Worm (Caenorhabditis elegans) whole organism, young adult: ENCODE measurements around the gene miga-1.

ENCODE experiments used
- B0261.1 ChIP-seq: sonication (generic microtip); optimal IDR thresholded peaks from 2 replicates; lab custom pipeline; 2016; ENCODE audit warnings: mild to moderate bottlenecking, missing genetic modification characterization, moderate library complexity, missing compliant biosample characterization
- T26A5.8 ChIP-seq: sonication (generic microtip); optimal IDR thresholded peaks from 2 replicates; lab custom pipeline; 2016; ENCODE audit warnings: missing genetic modification characterization, missing compliant biosample characterization
- Y79H2A.3 ChIP-seq: fragments of 200-800 bp; sonication (Bioruptor generic); conservative IDR thresholded peaks from 2 replicates; pipeline ENCODE4 v1.3.6; 2022; ENCODE audit warnings: missing genetic modification reagents, missing genetic modification characterization, missing compliant biosample characterization
- aptf-2 ChIP-seq: fragments of 200-800 bp; sonication (Bioruptor generic); conservative IDR thresholded peaks from 2 replicates; pipeline ENCODE4 v1.3.6; 2022; ENCODE audit warnings: missing genetic modification reagents, missing genetic modification characterization, missing compliant biosample characterization
- attf-3 ChIP-seq: fragments of 200-800 bp; sonication (Bioruptor generic); conservative IDR thresholded peaks from 2 replicates; pipeline ENCODE4 v1.3.6; 2022; ENCODE audit warnings: missing genetic modification reagents, missing genetic modification characterization, missing compliant biosample characterization
- attf-5 ChIP-seq: fragments of 200-800 bp; sonication (Bioruptor generic); optimal IDR thresholded peaks from 2 replicates; lab custom pipeline; 2018; ENCODE audit warnings: mild to moderate bottlenecking, missing genetic modification characterization, missing compliant biosample characterization
- attf-6 ChIP-seq: fragments of 200-800 bp; sonication (Bioruptor generic); IDR thresholded peaks from 2 replicates; pipeline ENCODE4 v1.3.6; 2022; ENCODE audit warnings: missing genetic modification reagents, missing genetic modification characterization, missing compliant biosample characterization
- cebp-2 ChIP-seq: fragments of 200-800 bp; sonication (Bioruptor generic); IDR thresholded peaks from 2 replicates; pipeline ENCODE4 v1.3.6; 2022; ENCODE audit warnings: missing genetic modification characterization, missing compliant biosample characterization
- ceh-100 ChIP-seq: fragments of 200-800 bp; sonication (Bioruptor generic); IDR thresholded peaks from 2 replicates; pipeline ENCODE4 v1.3.6; 2022; ENCODE audit warnings: missing genetic modification reagents, missing genetic modification characterization, missing compliant biosample characterization
- ceh-40 ChIP-seq: fragments of 200-800 bp; sonication (Bioruptor generic); IDR thresholded peaks from 2 replicates; pipeline ENCODE4 v1.3.6; 2022; ENCODE audit warnings: missing genetic modification characterization, missing compliant biosample characterization
- dpl-1 ChIP-seq: fragments of 150-350 bp; optimal IDR thresholded peaks from 2 replicates; lab custom pipeline; 2014; ENCODE audit warnings: missing biosample characterization, missing genetic modification reagents, missing genetic modification characterization
- efl-1 ChIP-seq: fragments of 150-350 bp; optimal IDR thresholded peaks from 2 replicates; lab custom pipeline; 2014; ENCODE audit warnings: missing biosample characterization, missing genetic modification reagents, missing genetic modification characterization
- egrh-3 ChIP-seq: fragments of 200-800 bp; sonication (Bioruptor generic); IDR thresholded peaks from 2 replicates; pipeline ENCODE4 v1.3.6; 2022; ENCODE audit warnings: missing genetic modification reagents, missing genetic modification characterization, missing compliant biosample characterization
- fkh-3 ChIP-seq: sonication (generic microtip); optimal IDR thresholded peaks from 2 replicates; lab custom pipeline; 2016; ENCODE audit warnings: mild to moderate bottlenecking, missing genetic modification characterization, missing compliant biosample characterization
- gei-17 ChIP-seq: fragments of 200-800 bp; sonication (Bioruptor generic); optimal IDR thresholded peaks from 2 replicates; lab custom pipeline; 2018; ENCODE audit warnings: mild to moderate bottlenecking, missing genetic modification characterization, missing compliant biosample characterization
- hmg-1.2 ChIP-seq: fragments of 200-800 bp; sonication (Bioruptor generic); IDR thresholded peaks from 2 replicates; pipeline ENCODE4 v1.3.6; 2022; ENCODE audit warnings: missing genetic modification reagents, missing genetic modification characterization, missing compliant biosample characterization
- hmg-20 ChIP-seq: fragments of 200-800 bp; sonication (Bioruptor generic); IDR thresholded peaks from 2 replicates; pipeline ENCODE4 v1.3.6; 2022; ENCODE audit warnings: missing genetic modification reagents, missing genetic modification characterization, missing compliant biosample characterization
- lag-1 ChIP-seq: fragments of 200-800 bp; sonication (Bioruptor generic); IDR thresholded peaks from 2 replicates; pipeline ENCODE4 v1.3.6; 2022; ENCODE audit warnings: missing genetic modification reagents, missing genetic modification characterization, missing compliant biosample characterization
- lin-26 ChIP-seq: fragments of 200-800 bp; sonication (Bioruptor generic); IDR thresholded peaks from 2 replicates; pipeline ENCODE4 v1.3.6; 2022; ENCODE audit warnings: missing genetic modification reagents, missing genetic modification characterization, missing compliant biosample characterization
- lin-35 ChIP-seq, 3 experiments: fragments of 150-350 bp in 2 of 3; sonication (generic microtip) in 1 of 3; optimal IDR thresholded peaks; 2 replicates each; lab custom pipeline; 2014 to 2018; ENCODE audit warnings: missing biosample characterization in 3 of 3, missing genetic modification characterization in 3 of 3, missing genetic modification reagents in 3 of 3
- madf-3 ChIP-seq: fragments of 200-800 bp; sonication (Bioruptor generic); IDR thresholded peaks from 2 replicates; pipeline ENCODE4 v1.3.6; 2022; ENCODE audit warnings: missing genetic modification reagents, missing genetic modification characterization, missing compliant biosample characterization
- madf-6 ChIP-seq: fragments of 200-800 bp; sonication (Bioruptor generic); IDR thresholded peaks from 2 replicates; pipeline ENCODE4 v1.3.6; 2022; ENCODE audit warnings: missing genetic modification reagents, missing genetic modification characterization, missing compliant biosample characterization
- mcd-1 ChIP-seq: fragments of 200-800 bp; sonication (Bioruptor generic); IDR thresholded peaks from 2 replicates; pipeline ENCODE4 v1.3.6; 2022; ENCODE audit warnings: missing genetic modification reagents, missing genetic modification characterization, missing compliant biosample characterization
- mel-28 ChIP-seq: sonication (generic microtip); optimal IDR thresholded peaks from 2 replicates; lab custom pipeline; 2016; ENCODE audit warnings: borderline replicate concordance, mild to moderate bottlenecking, missing genetic modification characterization, missing compliant biosample characterization
- mxl-1 ChIP-seq: sonication (generic microtip); optimal IDR thresholded peaks from 2 replicates; lab custom pipeline; 2016; ENCODE audit warnings: missing genetic modification characterization, missing compliant biosample characterization
- nfya-1 ChIP-seq: sonication (generic microtip); optimal IDR thresholded peaks from 2 replicates; lab custom pipeline; 2017; ENCODE audit warnings: antibody characterized with exemption, missing compliant biosample characterization, missing genetic modification characterization, borderline replicate concordance; ENCODE audit not compliant: insufficient read depth
- nfyb-1 ChIP-seq: fragments of 200-800 bp; sonication (Bioruptor generic); IDR thresholded peaks from 2 replicates; pipeline ENCODE4 v1.3.6; 2022; ENCODE audit warnings: missing genetic modification reagents, missing genetic modification characterization, missing compliant biosample characterization
- sptf-2 ChIP-seq: fragments of 200-800 bp; sonication (Bioruptor generic); optimal IDR thresholded peaks from 2 replicates; lab custom pipeline; 2018; ENCODE audit warnings: mild to moderate bottlenecking, missing genetic modification characterization, missing compliant biosample characterization
- tbp1 ChIP-seq: fragments of 200-800 bp; sonication (Bioruptor generic); optimal IDR thresholded peaks from 2 replicates; lab custom pipeline; 2018; ENCODE audit warnings: mild to moderate bottlenecking, missing genetic modification characterization, missing compliant biosample characterization
- tbx-9 ChIP-seq: sonication (generic microtip); optimal IDR thresholded peaks from 2 replicates; lab custom pipeline; 2016; ENCODE audit warnings: borderline replicate concordance, missing genetic modification characterization, inconsistent platforms, missing compliant biosample characterization
- zfh-2 ChIP-seq: fragments of 200-800 bp; sonication (Bioruptor generic); conservative IDR thresholded peaks from 2 replicates; pipeline ENCODE4 v1.3.6; 2022; ENCODE audit warnings: missing genetic modification reagents, missing genetic modification characterization, missing compliant biosample characterization
- ztf-28 ChIP-seq: fragments of 200-800 bp; sonication (Bioruptor generic); IDR thresholded peaks from 2 replicates; pipeline ENCODE4 v1.3.6; 2022; ENCODE audit warnings: missing genetic modification reagents, missing genetic modification characterization, missing compliant biosample characterization

Gene miga-1

DNA sequence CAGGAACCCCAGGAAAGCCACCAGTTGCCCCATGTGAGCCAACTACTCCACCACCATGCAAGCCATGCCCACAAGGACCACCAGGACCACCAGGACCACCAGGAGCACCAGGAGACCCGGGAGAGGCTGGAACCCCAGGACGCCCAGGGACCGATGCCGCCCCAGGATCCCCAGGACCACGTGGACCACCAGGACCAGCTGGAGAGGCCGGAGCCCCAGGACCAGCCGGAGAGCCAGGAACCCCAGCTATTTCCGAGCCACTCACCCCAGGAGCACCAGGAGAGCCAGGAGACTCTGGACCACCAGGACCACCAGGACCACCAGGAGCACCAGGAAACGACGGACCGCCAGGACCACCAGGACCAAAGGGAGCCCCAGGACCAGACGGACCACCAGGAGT is 47.2 kb downstream of the miga-1 start:
- no peak for TF ChIP-seq mxl-1 (tag; lab: Kevin White, UChicago)
- TF ChIP-seq dpl-1: no peak
- TF ChIP-seq mcd-1 (GFP tag; lab: Robert Waterston, UW): peak; percentile 52; the same call in 1 of the 2 replicates
- 0 out of 2 replicates have a peak, but pooled peaks have one; percentile 47 for TF ChIP-seq ztf-28
- TF ChIP-seq egrh-3 (GFP tag; lab: Robert Waterston, UW): peak; percentile 99
- TF ChIP-seq madf-3: no peak
- no peak for TF ChIP-seq lin-35 (GFP tag; optimal IDR thresholded peaks at IDR 0.05; lab: Kevin White, UChicago)
- TF ChIP-seq zfh-2 (GFP tag; lab: Robert Waterston, UW): peak; percentile 97

DNA sequence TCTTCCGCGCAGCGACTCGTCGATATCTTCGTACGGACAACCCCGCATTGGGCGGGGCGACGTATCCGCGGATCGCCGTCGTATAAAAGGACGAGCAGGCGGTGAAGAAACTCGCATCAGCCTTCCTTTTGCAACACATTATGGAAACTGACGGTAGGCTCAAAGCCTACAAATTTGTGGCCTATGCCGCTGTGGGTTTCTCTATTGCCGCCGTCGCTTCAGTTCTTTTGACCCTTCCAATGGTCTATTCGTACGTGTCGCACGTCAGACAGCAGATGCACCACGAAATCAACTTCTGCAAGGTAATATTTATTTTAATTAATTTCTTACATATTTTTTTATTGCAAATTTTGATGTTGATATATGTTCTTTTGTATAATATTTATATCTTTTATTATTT is 47.8 kb downstream of the miga-1 start:
- 0 out of 2 replicates have a peak, but pooled peaks have one; percentile 17 for TF ChIP-seq attf-6 (GFP tag; lab: Robert Waterston, UW)
- no peak for TF ChIP-seq tbx-9 (tag; lab: Kevin White, UChicago)
- no peak for TF ChIP-seq ceh-100 (GFP tag; lab: Robert Waterston, UW)
- TF ChIP-seq nfya-1 (tag; lab: Kevin White, UChicago): no peak
- no peak for TF ChIP-seq hmg-1.2

DNA sequence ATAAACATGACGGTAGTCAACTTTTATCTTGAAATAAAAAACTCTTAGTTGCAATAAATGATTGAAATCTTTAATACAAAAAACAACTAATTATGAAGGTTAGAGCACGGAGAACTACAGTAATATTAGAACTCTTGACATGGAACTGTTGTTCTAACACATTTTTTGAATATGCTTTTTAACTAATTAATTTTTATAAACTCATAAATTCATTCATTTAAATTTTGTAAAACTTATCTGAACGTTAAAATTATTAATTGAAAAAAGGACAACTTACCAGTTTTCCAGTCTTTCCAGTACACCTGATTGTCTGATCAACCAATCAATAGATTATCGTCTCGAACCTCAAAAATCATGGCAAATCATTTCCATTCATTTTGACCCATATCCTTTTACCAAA is 48.2 kb downstream of the miga-1 start, which contains the start of gene sqt-3:
Gene sqt-3 (plus strand): TSS at position 301 of the 400 bp plus-strand sequence.
- TF ChIP-seq madf-6 (GFP tag; lab: Robert Waterston, UW): no peak
- no peak for TF ChIP-seq attf-5 (GFP tag; lab: Kevin White, UChicago)
- no peak for TF ChIP-seq T26A5.8 (tag; lab: Kevin White, UChicago)
- no peak for TF ChIP-seq B0261.1 (tag; lab: Kevin White, UChicago)
- TF ChIP-seq aptf-2 (GFP tag; lab: Robert Waterston, UW): no peak
- no peak for TF ChIP-seq mel-28
- TF ChIP-seq tbp1 (GFP tag; lab: Kevin White, UChicago): no peak
- TF ChIP-seq gei-17: no peak
- no peak for TF ChIP-seq attf-3 (GFP tag; lab: Robert Waterston, UW)
- no peak for TF ChIP-seq hmg-20
- TF ChIP-seq sptf-2 (GFP tag; lab: Kevin White, UChicago): no peak
- TF ChIP-seq lag-1 (GFP tag; lab: Robert Waterston, UW): no peak
- no peak for TF ChIP-seq ceh-40 (GFP tag; lab: Robert Waterston, UW)
- no peak for TF ChIP-seq efl-1 (GFP tag; lab: Kevin White, UChicago)
- TF ChIP-seq cebp-2 (GFP tag; lab: Robert Waterston, UW): no peak
- TF ChIP-seq nfyb-1: no peak

DNA sequence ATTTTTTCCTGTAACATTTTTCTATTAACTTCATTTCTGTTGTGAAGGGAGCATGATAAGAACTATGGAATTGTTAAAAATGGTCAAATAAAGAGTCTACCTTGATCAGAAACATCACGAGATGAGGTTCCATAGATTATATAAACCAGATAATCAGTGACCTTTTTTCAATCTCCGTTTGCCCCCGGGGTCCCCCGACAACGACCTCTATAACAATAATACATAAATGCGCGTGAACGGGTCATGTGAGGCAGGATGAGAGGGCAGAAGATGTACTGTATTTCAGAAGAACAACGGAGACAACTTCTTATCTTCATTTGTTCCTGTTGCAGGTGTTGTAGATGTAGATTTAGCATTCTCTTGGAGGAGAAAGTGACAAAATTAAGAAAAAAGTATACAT is 48.8 kb downstream of the miga-1 start:
- TF ChIP-seq ztf-28 (no peak), lin-26 (GFP tag; lab: Robert Waterston, UW) (0 out of 2 replicates have a peak, but pooled peaks have one; percentile 12)

DNA sequence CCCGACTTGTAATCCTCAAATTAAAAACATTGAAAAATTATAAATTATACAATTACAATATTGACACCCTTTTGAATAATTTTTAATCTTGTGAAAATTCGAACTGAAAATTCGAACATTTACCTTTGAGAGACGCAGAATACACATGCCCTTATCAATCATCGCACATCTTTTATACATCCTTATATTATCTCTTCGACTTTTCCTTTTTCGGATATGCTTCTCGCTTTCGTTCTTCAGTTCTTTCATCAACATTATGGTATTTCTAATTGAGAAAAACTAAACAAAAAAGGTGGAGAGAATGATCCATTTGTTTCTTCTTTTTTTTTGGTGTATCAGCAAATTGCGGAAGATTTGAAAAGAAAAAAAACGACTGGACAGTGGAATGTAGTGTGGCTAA is 51.3 kb downstream of the miga-1 start:
- TF ChIP-seq Y79H2A.3 (GFP tag; lab: Robert Waterston, UW) (no peak), cebp-2 (GFP tag; lab: Robert Waterston, UW) (no peak), fkh-3 (no peak)
